Fruit fly (Drosophila melanogaster) whole organism, adult: Measurements from ENCODE around the gene MESR6.

Source experiments
- CG11617 ChIP-seq: fragments of 200-800 bp; sonication (Bioruptor generic); optimal IDR thresholded peaks from 2 replicates; lab custom pipeline; 2017; ENCODE audit warnings: mild to moderate bottlenecking, missing biosample characterization, missing genetic modification reagents, missing genetic modification characterization
- CG14711 ChIP-seq: fragments of 200-800 bp; sonication (Bioruptor generic); optimal IDR thresholded peaks from 2 replicates; lab custom pipeline; 2018; ENCODE audit warnings: missing biosample characterization, mild to moderate bottlenecking, missing genetic modification characterization, moderate library complexity
- CG1620 ChIP-seq: fragments of 200-800 bp; sonication (Bioruptor generic); optimal IDR thresholded peaks from 2 replicates; lab custom pipeline; 2016; ENCODE audit warnings: missing biosample characterization, missing genetic modification characterization
- CG33017 ChIP-seq: fragments of 200-800 bp; sonication (Bioruptor generic); optimal IDR thresholded peaks from 2 replicates; lab custom pipeline; 2018; ENCODE audit warnings: missing biosample characterization, mild to moderate bottlenecking, missing genetic modification characterization, moderate library complexity
- CG5204 ChIP-seq: fragments of 200-800 bp; sonication (Bioruptor generic); optimal IDR thresholded peaks from 2 replicates; lab custom pipeline; 2016; ENCODE audit warnings: missing biosample characterization, missing genetic modification characterization
- Hr96 ChIP-seq: fragments of 200-800 bp; sonication (Bioruptor generic); optimal IDR thresholded peaks from 2 replicates; lab custom pipeline; 2016; ENCODE audit warnings: missing biosample characterization, missing genetic modification characterization
- Mnt ChIP-seq: fragments of 200-800 bp; sonication (Bioruptor generic); optimal IDR thresholded peaks from 2 replicates; lab custom pipeline; 2016; ENCODE audit warnings: missing biosample characterization, mild to moderate bottlenecking, missing genetic modification characterization
- bab1 ChIP-seq: fragments of 200-800 bp; sonication (Bioruptor generic); optimal IDR thresholded peaks from 3 replicates; lab custom pipeline; 2019; ENCODE audit warnings: missing biosample characterization, mild to moderate bottlenecking, missing genetic modification characterization, moderate library complexity
- cic ChIP-seq: fragments of 200-800 bp; sonication (Bioruptor generic); optimal IDR thresholded peaks from 2 replicates; lab custom pipeline; 2017; ENCODE audit warnings: missing biosample characterization, mild to moderate bottlenecking, missing genetic modification characterization, moderate library complexity
- cnc ChIP-seq, 2 experiments: fragments of >200 bp; optimal IDR thresholded peaks; 2 replicates each; lab custom pipeline; 2017
- kay ChIP-seq: fragments of 200-800 bp; sonication (Bioruptor generic); peaks from one replicate; lab custom pipeline; 2016; ENCODE audit warnings: missing biosample characterization, missing genetic modification characterization, borderline replicate concordance
- pad ChIP-seq: fragments of 200-800 bp; sonication (Bioruptor generic); optimal IDR thresholded peaks from 3 replicates; lab custom pipeline; 2017; ENCODE audit warnings: missing biosample characterization, missing genetic modification characterization, mild to moderate bottlenecking, moderate library complexity, missing genetic modification reagents
- tj ChIP-seq: fragments of 200-800 bp; sonication (Bioruptor generic); optimal IDR thresholded peaks from 3 replicates; lab custom pipeline; 2017; ENCODE audit warnings: missing biosample characterization, mild to moderate bottlenecking, missing genetic modification characterization, moderate library complexity

- TF ChIP-seq CG1620 (GFP tag; lab: Kevin White, UChicago) (no peak), bab1 (GFP tag; lab: Kevin White, UChicago) (no peak), CG14711 (tag; lab: Kevin White, UChicago) (no peak), pad (no peak), CG11617 (GFP tag; lab: Kevin White, UChicago) (no peak), cic (GFP tag; lab: Kevin White, UChicago) (no peak), cnc (optimal IDR thresholded peaks at IDR 0.05; lab: Kevin White, UChicago) (no peak), tj (no peak), Mnt (GFP tag; lab: Kevin White, UChicago) (no peak), CG33017 (tag; lab: Kevin White, UChicago) (no peak), Hr96 (GFP tag; lab: Kevin White, UChicago) (no peak), kay (GFP tag; lab: Kevin White, UChicago) (no peak), CG5204 (GFP tag; lab: Kevin White, UChicago) (no peak)
These were observed 3.4 kb upstream of the MESR6 start for dm6 chr3L:19089120-19089519.
